Worm (Caenorhabditis elegans): ENCODE measurements around the gene sre-33.

ce11 chrII:12488810-12489209 lies 35.7 kb downstream of the sre-33 start:
- TF ChIP-seq ceh-58 (GFP tag; IDR thresholded peaks at IDR 0.05) (no peak), chd-7 (tag; optimal IDR thresholded peaks at IDR 0.05) (no peak), atf-7 (tag; optimal IDR thresholded peaks at IDR 0.05) (no peak), F22D6.2 (tag; optimal IDR thresholded peaks at IDR 0.05) (no peak), B0035.1 (tag; optimal IDR thresholded peaks at IDR 0.05) (no peak), xnd-1 (tag; optimal IDR thresholded peaks at IDR 0.05) (no peak), nhr-90 (tag; optimal IDR thresholded peaks at IDR 0.05) (no peak), lir-1 (GFP tag; conservative IDR thresholded peaks at IDR 0.05) (no peak)

All from whole organism, young adult.